Fruit fly (Drosophila melanogaster) whole organism, embryonic: ENCODE data around the gene CG6015.

ENCODE experiments used
- Antp ChIP-seq: fragments of 200-800 bp; sonication (Bioruptor generic); optimal IDR thresholded peaks from 3 replicates; lab custom pipeline; 2016; ENCODE audit warnings: missing biosample characterization, missing genetic modification characterization
- Bdp1 ChIP-seq: fragments of 200-800 bp; sonication (Bioruptor generic); optimal IDR thresholded peaks from 3 replicates; lab custom pipeline; 2016; ENCODE audit warnings: missing biosample characterization, missing genetic modification characterization
- Bteb2 ChIP-seq: fragments of 200-800 bp; sonication (Bioruptor generic); optimal IDR thresholded peaks from 2 replicates; lab custom pipeline; 2016; ENCODE audit warnings: missing biosample characterization, missing genetic modification characterization
- CG11560 ChIP-seq: fragments of 200-800 bp; sonication (Bioruptor generic); IDR thresholded peaks from 3 replicates; pipeline ENCODE4 v1.3.6; 2022; ENCODE audit warnings: missing biosample characterization, missing genetic modification characterization
- CG12155 ChIP-seq: fragments of 200-800 bp; sonication (Bioruptor generic); optimal IDR thresholded peaks from 3 replicates; lab custom pipeline; 2016; ENCODE audit warnings: missing biosample characterization, missing genetic modification characterization
- CG13287 ChIP-seq: fragments of 200-800 bp; sonication (Bioruptor generic); IDR thresholded peaks from 2 replicates; pipeline ENCODE4 v1.3.6; 2022; ENCODE audit warnings: missing biosample characterization, missing genetic modification characterization; ENCODE audit not compliant: partially characterized antibody
- CG16779 ChIP-seq: fragments of 200-800 bp; sonication (Bioruptor generic); IDR thresholded peaks from 2 replicates; pipeline ENCODE4 v1.3.6; 2022; ENCODE audit warnings: missing biosample characterization, missing genetic modification characterization
- CG18599 ChIP-seq: fragments of 200-800 bp; sonication (Bioruptor generic); optimal IDR thresholded peaks from 3 replicates; lab custom pipeline; 2017; ENCODE audit warnings: missing biosample characterization, missing genetic modification characterization, mild to moderate bottlenecking, moderate library complexity, missing genetic modification reagents
- CG18764 ChIP-seq: fragments of 200-800 bp; sonication (Bioruptor generic); optimal IDR thresholded peaks from 3 replicates; lab custom pipeline; 2016; ENCODE audit warnings: missing biosample characterization, missing genetic modification characterization
- CG2678 ChIP-seq: fragments of 200-800 bp; sonication (Bioruptor generic); optimal IDR thresholded peaks from 3 replicates; lab custom pipeline; 2019; ENCODE audit warnings: missing biosample characterization, mild to moderate bottlenecking, missing genetic modification characterization, moderate library complexity
- CG31441 ChIP-seq: fragments of 200-800 bp; sonication (Bioruptor generic); IDR thresholded peaks from 2 replicates; pipeline ENCODE4 v1.3.6; 2022; ENCODE audit warnings: missing biosample characterization, missing genetic modification characterization
- CG6765 ChIP-seq: fragments of 200-800 bp; sonication (Bioruptor generic); optimal IDR thresholded peaks from 3 replicates; lab custom pipeline; 2017; ENCODE audit warnings: missing biosample characterization, mild to moderate bottlenecking, missing genetic modification characterization
- CG6854 ChIP-seq: fragments of 200-800 bp; sonication (Bioruptor generic); optimal IDR thresholded peaks from 3 replicates; lab custom pipeline; 2017; ENCODE audit warnings: missing biosample characterization, mild to moderate bottlenecking, missing genetic modification characterization
- CG9437 ChIP-seq: fragments of 200-800 bp; sonication (Bioruptor generic); optimal IDR thresholded peaks from 2 replicates; lab custom pipeline; 2018; ENCODE audit warnings: missing biosample characterization, mild to moderate bottlenecking, missing genetic modification characterization
- CG9609 ChIP-seq: fragments of 200-800 bp; sonication (Bioruptor generic); optimal IDR thresholded peaks from 3 replicates; lab custom pipeline; 2016; ENCODE audit warnings: missing biosample characterization, missing genetic modification characterization
- CrebB ChIP-seq: fragments of 200-800 bp; sonication (Bioruptor generic); optimal IDR thresholded peaks from 3 replicates; lab custom pipeline; 2018; ENCODE audit warnings: missing biosample characterization, mild to moderate bottlenecking, missing genetic modification characterization
- Doc3 ChIP-seq: fragments of 200-800 bp; sonication (Bioruptor generic); IDR thresholded peaks from 3 replicates; pipeline ENCODE4 v1.3.6; 2022; ENCODE audit warnings: missing biosample characterization, missing genetic modification characterization; ENCODE audit not compliant: partially characterized antibody
- Gug ChIP-seq: fragments of 200-800 bp; sonication (Bioruptor generic); IDR thresholded peaks from 4 replicates; pipeline ENCODE4 v1.3.6; 2022; ENCODE audit warnings: missing biosample characterization, missing genetic modification characterization
- Hr78 ChIP-seq, 2 experiments: fragments of 200-800 bp in 1 of 2; fragments of >200 bp in 1 of 2; sonication (Bioruptor generic) in 1 of 2; optimal IDR thresholded peaks; 2 replicates each; lab custom pipeline; 2017 to 2019; ENCODE audit warnings: missing biosample characterization in 2 of 2, missing genetic modification characterization in 2 of 2, mild to moderate bottlenecking in 1 of 2, moderate library complexity in 1 of 2
- NFAT ChIP-seq: fragments of 200-800 bp; sonication (Bioruptor generic); IDR thresholded peaks from 2 replicates; pipeline ENCODE4 v1.3.6; 2022; ENCODE audit warnings: missing biosample characterization, missing genetic modification characterization
- Rfx ChIP-seq: fragments of 200-800 bp; sonication (Bioruptor generic); IDR thresholded peaks from 2 replicates; pipeline ENCODE4 v1.3.6; 2022; ENCODE audit warnings: missing biosample characterization, missing genetic modification characterization
- Side ChIP-seq: fragments of 200-800 bp; sonication (Bioruptor generic); optimal IDR thresholded peaks from 2 replicates; lab custom pipeline; 2016; ENCODE audit warnings: missing biosample characterization, missing genetic modification characterization
- Xbp1 ChIP-seq: fragments of 200-800 bp; sonication (Bioruptor generic); optimal IDR thresholded peaks from 3 replicates; lab custom pipeline; 2016; ENCODE audit warnings: missing biosample characterization, mild to moderate bottlenecking, missing genetic modification characterization
- Xrp1 ChIP-seq: fragments of 200-800 bp; sonication (Bioruptor generic); IDR thresholded peaks from 2 replicates; pipeline ENCODE4 v1.3.6; 2022; ENCODE audit warnings: missing biosample characterization, missing genetic modification characterization
- ase ChIP-seq: fragments of 200-800 bp; sonication (Bioruptor generic); IDR thresholded peaks from 3 replicates; pipeline ENCODE4 v1.3.6; 2022; ENCODE audit warnings: missing biosample characterization, missing genetic modification characterization
- ato ChIP-seq: fragments of 200-800 bp; sonication (Bioruptor generic); IDR thresholded peaks from 2 replicates; pipeline ENCODE4 v1.3.6; 2022; ENCODE audit warnings: missing biosample characterization, missing genetic modification characterization; ENCODE audit not compliant: partially characterized antibody
- az2 ChIP-seq: fragments of 200-800 bp; sonication (Bioruptor generic); optimal IDR thresholded peaks from 3 replicates; lab custom pipeline; 2016; ENCODE audit warnings: missing biosample characterization, missing genetic modification characterization
- bbx ChIP-seq: fragments of 200-800 bp; sonication (Bioruptor generic); IDR thresholded peaks from 2 replicates; pipeline ENCODE4 v1.3.6; 2022; ENCODE audit warnings: missing biosample characterization, missing genetic modification characterization; ENCODE audit not compliant: partially characterized antibody
- btn ChIP-seq: fragments of 200-800 bp; sonication (Bioruptor generic); optimal IDR thresholded peaks from 2 replicates; lab custom pipeline; 2016; ENCODE audit warnings: missing biosample characterization, missing genetic modification characterization
- cato ChIP-seq: fragments of 200-800 bp; sonication (Bioruptor generic); optimal IDR thresholded peaks from 2 replicates; lab custom pipeline; 2016; ENCODE audit warnings: missing biosample characterization, missing genetic modification characterization, borderline replicate concordance
- fd96Cb ChIP-seq: fragments of 200-800 bp; sonication (Bioruptor generic); optimal IDR thresholded peaks from 2 replicates; lab custom pipeline; 2018; ENCODE audit warnings: missing biosample characterization, mild to moderate bottlenecking, missing genetic modification characterization, moderate library complexity
- gem ChIP-seq: fragments of 200-800 bp; sonication (Bioruptor generic); optimal IDR thresholded peaks from 2 replicates; lab custom pipeline; 2019; ENCODE audit warnings: missing biosample characterization, mild to moderate bottlenecking, missing genetic modification characterization, moderate library complexity
- ken ChIP-seq: fragments of 200-800 bp; sonication (Bioruptor generic); IDR thresholded peaks from 3 replicates; pipeline ENCODE4 v1.3.6; 2022; ENCODE audit warnings: missing biosample characterization, missing genetic modification characterization
- knrl ChIP-seq: fragments of 200-800 bp; sonication (Bioruptor generic); IDR thresholded peaks from 3 replicates; pipeline ENCODE4 v1.3.6; 2022; ENCODE audit warnings: missing biosample characterization, missing genetic modification characterization; ENCODE audit not compliant: partially characterized antibody
- lilli ChIP-seq: fragments of 200-800 bp; sonication (Bioruptor generic); optimal IDR thresholded peaks from 3 replicates; lab custom pipeline; 2016; ENCODE audit warnings: missing biosample characterization, missing genetic modification characterization
- pum ChIP-seq: fragments of 200-800 bp; sonication (Bioruptor generic); optimal IDR thresholded peaks from 2 replicates; lab custom pipeline; 2016; ENCODE audit warnings: missing biosample characterization, missing genetic modification characterization
- run ChIP-seq: fragments of 200-800 bp; sonication (Bioruptor generic); optimal IDR thresholded peaks from 3 replicates; lab custom pipeline; 2018; ENCODE audit warnings: missing biosample characterization, mild to moderate bottlenecking, missing genetic modification characterization
- scrt ChIP-seq: fragments of 200-800 bp; sonication (Bioruptor generic); optimal IDR thresholded peaks from 2 replicates; lab custom pipeline; 2018; ENCODE audit warnings: missing biosample characterization, mild to moderate bottlenecking, missing genetic modification characterization, moderate library complexity
- sim ChIP-seq: fragments of 200-800 bp; sonication (Bioruptor generic); IDR thresholded peaks from 2 replicates; pipeline ENCODE4 v1.3.6; 2022; ENCODE audit warnings: missing biosample characterization, missing genetic modification characterization
- tio ChIP-seq: fragments of 200-800 bp; sonication (Bioruptor generic); optimal IDR thresholded peaks from 2 replicates; lab custom pipeline; 2017; ENCODE audit warnings: missing biosample characterization, missing genetic modification characterization, inconsistent platforms
- yki ChIP-seq: fragments of >200 bp; optimal IDR thresholded peaks from 3 replicates; lab custom pipeline; 2018
- zfh2 ChIP-seq: fragments of 200-800 bp; sonication (Bioruptor generic); optimal IDR thresholded peaks from 2 replicates; lab custom pipeline; 2016; ENCODE audit warnings: missing biosample characterization, missing genetic modification characterization

CG6015 gene

DNA sequence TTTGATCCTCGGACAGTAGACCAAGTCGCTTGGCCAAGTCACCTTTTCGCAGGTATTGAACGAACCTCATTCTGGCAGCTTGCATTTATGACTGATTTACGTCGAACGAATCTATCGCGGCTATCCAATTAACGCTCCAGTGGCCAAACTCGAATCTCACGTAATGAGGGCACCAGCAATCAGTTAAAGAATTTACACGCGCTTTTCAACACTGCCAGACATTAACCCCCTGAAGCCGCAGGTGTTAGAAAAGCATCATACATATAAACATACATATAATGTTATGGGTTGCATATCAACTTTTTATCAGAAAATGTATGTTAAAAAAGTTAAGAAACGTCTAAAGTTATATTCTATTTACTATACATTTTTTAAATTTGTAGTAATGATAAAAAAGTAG, 8.8 kb downstream of the CG6015 start, which contains the start of gene CG6028 (continued):
- TF ChIP-seq yki, result no peak
- TF ChIP-seq ase (GFP tag; lab: Robert Waterston, UW), result 0 out of 3 replicates have a peak, but pooled peaks have one; percentile 11
- TF ChIP-seq fd96Cb (tag; lab: Kevin White, UChicago), result no peak
- TF ChIP-seq CG6765, result peak; percentile 22
- TF ChIP-seq CrebB, result no peak
- TF ChIP-seq CG2678 (tag; lab: Kevin White, UChicago), result peak; percentile 19
- TF ChIP-seq tio, result no peak
- peak; percentile 39 for TF ChIP-seq CG13287 (GFP tag; lab: Robert Waterston, UW)
- no peak for TF ChIP-seq btn (GFP tag; lab: Kevin White, UChicago)
- TF ChIP-seq Hr78 (GFP tag; optimal IDR thresholded peaks at IDR 0.05; lab: Kevin White, UChicago), result no peak
- TF ChIP-seq Side (GFP tag; lab: Kevin White, UChicago), result peak; percentile 10
- no peak for TF ChIP-seq run (tag; lab: Kevin White, UChicago)
- peak; percentile 94 for TF ChIP-seq CG9437 (GFP tag; lab: Kevin White, UChicago)
- TF ChIP-seq CG16779 (GFP tag; lab: Robert Waterston, UW), result peak; percentile 35; the same call in 1 of the 2 replicates
- TF ChIP-seq CG6854 (GFP tag; lab: Kevin White, UChicago), result no peak
- TF ChIP-seq CG11560 (tag; lab: Robert Waterston, UW), result no peak
- peak; percentile 24 for TF ChIP-seq CG12155
- TF ChIP-seq sim (GFP tag; lab: Robert Waterston, UW), result no peak
- peak; percentile 33 for TF ChIP-seq Antp (GFP tag; lab: Kevin White, UChicago)
- TF ChIP-seq ato (GFP tag; lab: Robert Waterston, UW), result no peak
- peak; percentile 33; the same call in 1 of the 2 replicates for TF ChIP-seq bbx (GFP tag; lab: Robert Waterston, UW)
- no peak for TF ChIP-seq CG9609
- peak; percentile 53 for TF ChIP-seq lilli (GFP tag; lab: Kevin White, UChicago)
- TF ChIP-seq CG18599 (GFP tag; lab: Kevin White, UChicago), result peak; percentile 42
- no peak for TF ChIP-seq scrt
- TF ChIP-seq Bdp1 (GFP tag; lab: Kevin White, UChicago), result no peak
- peak; percentile 23 for TF ChIP-seq Xbp1 (GFP tag; lab: Kevin White, UChicago)
- peak; percentile 68 for TF ChIP-seq Rfx
- no peak; the same call in 2 of the 3 replicates for TF ChIP-seq ken
- TF ChIP-seq knrl (GFP tag; lab: Robert Waterston, UW), result no peak
- TF ChIP-seq zfh2 (GFP tag; lab: Kevin White, UChicago), result peak; percentile 28
- peak; percentile 46 for TF ChIP-seq Xrp1 (GFP tag; lab: Robert Waterston, UW)
- peak; percentile 40; the same call in 1 of the 3 replicates for TF ChIP-seq Doc3 (GFP tag; lab: Robert Waterston, UW)
- peak; percentile 18 for TF ChIP-seq az2 (GFP tag; lab: Kevin White, UChicago)
- TF ChIP-seq Gug (GFP tag; lab: Robert Waterston, UW), result peak; percentile 29; the same call in 2 of the 4 replicates
- peak; percentile 62 for TF ChIP-seq NFAT
- no peak for TF ChIP-seq Bteb2 (GFP tag; lab: Kevin White, UChicago)
- TF ChIP-seq CG18764 (GFP tag; lab: Kevin White, UChicago), result peak; percentile 2
- peak; percentile 40 for TF ChIP-seq CG31441 (GFP tag; lab: Robert Waterston, UW)
- TF ChIP-seq pum (GFP tag; lab: Kevin White, UChicago), result no peak
- no peak for TF ChIP-seq cato
- peak; percentile 25 for TF ChIP-seq gem (tag; lab: Kevin White, UChicago)
- TF ChIP-seq, all 482 proteins: peak for 118
